Worm (Caenorhabditis elegans): ENCODE data around the gene C05E7.3.

ce11 chrX:12965163-12965562 is 18.7 kb upstream of the C05E7.3 start, which contains the start of gene frpr-2:
- no peak for TF ChIP-seq elt-1 (tag; optimal IDR thresholded peaks at IDR 0.05)
- TF ChIP-seq ceh-28 (tag; optimal IDR thresholded peaks at IDR 0.05), result no peak
- no peak for TF ChIP-seq snpc-4 (tag; optimal IDR thresholded peaks at IDR 0.05)
- no peak for TF ChIP-seq nhr-11 (tag; optimal IDR thresholded peaks at IDR 0.05)
- TF ChIP-seq jun-1 (tag; optimal IDR thresholded peaks at IDR 0.05), result no peak
- no peak for TF ChIP-seq unc-62 (GFP tag; optimal IDR thresholded peaks at IDR 0.05)
- TF ChIP-seq eor-1 (tag; optimal IDR thresholded peaks at IDR 0.05), result no peak
- TF ChIP-seq skn-1 (tag; optimal IDR thresholded peaks at IDR 0.05), result no peak
